Fruit fly (Drosophila melanogaster) whole organism, wandering third instar larva: ENCODE measurements around the gene CG46508.
"Not testable (repeated sequence)": the region's sequence is repeated elsewhere in the genome, so short reads cannot be mapped to it uniquely, and the experiment has no call there.

ENCODE experiments used
- Dif ChIP-seq: fragments of 200-275, 200-300 bp; sonication (Bioruptor generic); optimal IDR thresholded peaks from 2 replicates; lab custom pipeline; 2018; ENCODE audit warnings: missing biosample characterization, missing genetic modification characterization; ENCODE audit not compliant: partially characterized antibody
- GATAd ChIP-seq: sonication (Bioruptor generic); optimal IDR thresholded peaks from 2 replicates; lab custom pipeline; 2016; ENCODE audit warnings: missing biosample characterization, missing genetic modification characterization
- HLH106 ChIP-seq: fragments of 200-800 bp; optimal IDR thresholded peaks from 3 replicates; lab custom pipeline; 2019; ENCODE audit warnings: missing biosample characterization, mild to moderate bottlenecking, missing genetic modification characterization, moderate library complexity
- Hr78 ChIP-seq: fragments of >200 bp; optimal IDR thresholded peaks from 2 replicates; lab custom pipeline; 2017; ENCODE audit warnings: missing biosample characterization, missing genetic modification characterization
- Myc ChIP-seq: fragments of >200 bp; optimal IDR thresholded peaks from 2 replicates; lab custom pipeline; 2017
- Rel ChIP-seq, 2 experiments: fragments of 200-800 bp; sonication (Bioruptor generic) in 1 of 2; optimal IDR thresholded peaks; 2 replicates in 1 of 2; 3 replicates in 1 of 2; lab custom pipeline; 2016 to 2019; ENCODE audit warnings: mild to moderate bottlenecking in 2 of 2, missing biosample characterization in 2 of 2, missing genetic modification characterization in 2 of 2, moderate library complexity in 1 of 2
- br ChIP-seq: fragments of 200-800 bp; sonication (Bioruptor generic); optimal IDR thresholded peaks from 2 replicates; lab custom pipeline; 2016; ENCODE audit warnings: missing biosample characterization, missing genetic modification characterization
- brk ChIP-seq: fragments of 200-800 bp; sonication (Bioruptor generic); optimal IDR thresholded peaks from 2 replicates; lab custom pipeline; 2016; ENCODE audit warnings: missing biosample characterization, mild to moderate bottlenecking, missing genetic modification characterization
- dl ChIP-seq, 2 experiments: fragments of 175-275, 200-275 bp in 1 of 2; fragments of 200-275 bp in 1 of 2; sonication (Bioruptor generic); optimal IDR thresholded peaks; lab custom pipeline; 2018; ENCODE audit warnings: mild to moderate bottlenecking in 2 of 2, missing biosample characterization in 2 of 2, missing genetic modification characterization in 2 of 2, moderate library complexity in 2 of 2; ENCODE audit not compliant: partially characterized antibody in 2 of 2, insufficient read depth in 1 of 2
- dsf ChIP-seq: sonication (Bioruptor generic); optimal IDR thresholded peaks from 2 replicates; lab custom pipeline; 2016; ENCODE audit warnings: missing biosample characterization, missing genetic modification characterization, borderline replicate concordance
- foxo ChIP-seq, 2 experiments: fragments of 200-800 bp; sonication (Bioruptor generic); optimal IDR thresholded peaks; 2 replicates in 1 of 2; 3 replicates in 1 of 2; lab custom pipeline; 2016 to 2017; ENCODE audit warnings: missing biosample characterization in 2 of 2, missing genetic modification characterization in 2 of 2
- lola ChIP-seq: fragments of >200 bp; optimal IDR thresholded peaks from 2 replicates; lab custom pipeline; 2017; ENCODE audit warnings: missing biosample characterization, missing genetic modification characterization
- rgr ChIP-seq: fragments of 200-800 bp; sonication (Bioruptor generic); optimal IDR thresholded peaks from 3 replicates; lab custom pipeline; 2016; ENCODE audit warnings: missing biosample characterization, mild to moderate bottlenecking, missing genetic modification characterization
- tai ChIP-seq: sonication (Bioruptor generic); optimal IDR thresholded peaks from 2 replicates; lab custom pipeline; 2016; ENCODE audit warnings: missing biosample characterization, missing genetic modification characterization
- usp ChIP-seq: fragments of >200 bp; optimal IDR thresholded peaks from 2 replicates; lab custom pipeline; 2017; ENCODE audit warnings: missing biosample characterization, missing genetic modification characterization

CG46508 gene

DNA sequence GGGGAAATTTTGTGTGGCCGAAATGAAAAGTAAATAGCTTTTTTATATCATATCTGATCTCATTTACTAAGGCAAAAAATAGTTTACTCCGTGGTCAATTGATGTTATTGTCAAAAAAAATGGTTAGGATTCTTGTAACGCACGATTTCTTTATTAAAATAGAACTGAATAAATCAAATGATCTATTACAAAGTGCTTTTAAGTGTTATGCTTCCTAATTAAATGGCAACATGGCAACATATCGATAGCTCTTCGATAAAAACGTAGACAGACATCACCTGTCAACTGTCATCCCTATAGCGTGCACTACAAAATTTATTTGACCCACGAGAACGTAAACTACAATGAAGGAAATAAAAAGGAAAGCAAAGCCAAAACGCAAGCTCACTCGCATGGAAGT is 19.6 kb downstream of the CG46508 start, which contains the start of gene CG46512:
Gene CG46512, plus strand, starts transcription at position 301 of the 400 bp plus-strand sequence.
- TF ChIP-seq usp (GFP tag; lab: Kevin White, UChicago); dl (GFP tag; optimal IDR thresholded peaks at IDR 0.05; lab: Kevin White, UChicago; ENCODE audit: insufficient read depth in 1 of 2, partially characterized antibody in 2 of 2); Myc (lab: Kevin White, UChicago): not testable (repeated sequence)

DNA sequence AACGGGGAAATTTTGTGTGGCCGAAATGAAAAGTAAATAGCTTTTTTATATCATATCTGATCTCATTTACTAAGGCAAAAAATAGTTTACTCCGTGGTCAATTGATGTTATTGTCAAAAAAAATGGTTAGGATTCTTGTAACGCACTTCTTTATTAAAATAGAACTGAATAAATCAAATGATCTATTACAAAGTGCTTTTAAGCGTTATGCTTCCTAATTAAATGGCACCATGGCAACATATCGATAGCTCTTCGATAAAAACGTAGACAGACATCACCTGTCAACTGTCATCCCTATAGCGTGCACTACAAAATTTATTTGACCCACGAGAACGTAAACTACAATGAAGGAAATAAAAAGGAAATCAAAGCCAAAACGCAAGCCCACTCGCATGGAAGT is 24.5 kb downstream of the CG46508 start, which contains the start of gene CG46513:
Gene CG46513, plus strand, starts transcription at position 301 of the 400 bp plus-strand sequence.
- TF ChIP-seq lola (GFP tag; lab: Kevin White, UChicago); HLH106; tai: not testable (repeated sequence)

DNA sequence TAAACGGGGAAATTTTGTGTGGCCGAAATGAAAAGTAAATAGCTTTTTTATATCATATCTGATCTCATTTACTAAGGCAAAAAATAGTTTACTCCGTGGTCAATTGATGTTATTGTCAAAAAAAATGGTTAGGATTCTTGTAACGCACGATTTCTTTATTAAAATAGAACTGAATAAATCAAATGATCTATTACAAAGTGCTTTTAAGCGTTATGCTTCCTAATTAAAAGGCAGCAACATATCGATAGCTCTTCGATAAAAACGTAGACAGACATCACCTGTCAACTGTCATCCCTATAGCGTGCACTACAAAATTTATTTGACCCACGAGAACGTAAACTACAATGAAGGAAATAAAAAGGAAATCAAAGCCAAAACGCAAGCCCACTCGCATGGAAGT is 29.4 kb downstream of the CG46508 start, which contains the start of gene CG46514:
Gene CG46514, plus strand, starts transcription at position 301 of the 400 bp plus-strand sequence.
- TF ChIP-seq Myc (lab: Kevin White, UChicago); dsf; br (GFP tag; lab: Kevin White, UChicago): not testable (repeated sequence)

DNA sequence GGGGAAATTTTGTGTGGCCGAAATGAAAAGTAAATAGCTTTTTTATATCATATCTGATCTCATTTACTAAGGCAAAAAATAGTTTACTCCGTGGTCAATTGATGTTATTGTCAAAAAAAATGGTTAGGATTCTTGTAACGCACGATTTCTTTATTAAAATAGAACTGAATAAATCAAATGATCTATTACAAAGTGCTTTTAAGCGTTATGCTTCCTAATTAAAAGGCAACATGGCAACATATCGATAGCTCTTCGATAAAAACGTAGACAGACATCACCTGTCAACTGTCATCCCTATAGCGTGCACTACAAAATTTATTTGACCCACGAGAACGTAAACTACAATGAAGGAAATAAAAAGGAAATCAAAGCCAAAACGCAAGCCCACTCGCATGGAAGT is 34.4 kb downstream of the CG46508 start, which contains the start of gene CG46515:
Gene CG46515, plus strand, starts transcription at position 301 of the 400 bp plus-strand sequence.
- not testable (repeated sequence) for TF ChIP-seq GATAd; rgr (GFP tag; lab: Kevin White, UChicago); Rel (GFP tag; optimal IDR thresholded peaks at IDR 0.05; lab: Kevin White, UChicago); Rel (tag; optimal IDR thresholded peaks at IDR 0.05; lab: Kevin White, UChicago)

DNA sequence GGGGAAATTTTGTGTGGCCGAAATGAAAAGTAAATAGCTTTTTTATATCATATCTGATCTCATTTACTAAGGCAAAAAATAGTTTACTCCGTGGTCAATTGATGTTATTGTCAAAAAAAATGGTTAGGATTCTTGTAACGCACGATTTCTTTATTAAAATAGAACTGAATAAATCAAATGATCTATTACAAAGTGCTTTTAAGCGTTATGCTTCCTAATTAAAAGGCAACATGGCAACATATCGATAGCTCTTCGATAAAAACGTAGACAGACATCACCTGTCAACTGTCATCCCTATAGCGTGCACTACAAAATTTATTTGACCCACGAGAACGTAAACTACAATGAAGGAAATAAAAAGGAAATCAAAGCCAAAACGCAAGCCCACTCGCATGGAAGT is 44.6 kb downstream of the CG46508 start, which contains the start of gene CG46516:
Gene CG46516, plus strand, starts transcription at position 301 of the 400 bp plus-strand sequence.
- TF ChIP-seq br (GFP tag; lab: Kevin White, UChicago); Hr78 (GFP tag; lab: Kevin White, UChicago); tai: not testable (repeated sequence)

DNA sequence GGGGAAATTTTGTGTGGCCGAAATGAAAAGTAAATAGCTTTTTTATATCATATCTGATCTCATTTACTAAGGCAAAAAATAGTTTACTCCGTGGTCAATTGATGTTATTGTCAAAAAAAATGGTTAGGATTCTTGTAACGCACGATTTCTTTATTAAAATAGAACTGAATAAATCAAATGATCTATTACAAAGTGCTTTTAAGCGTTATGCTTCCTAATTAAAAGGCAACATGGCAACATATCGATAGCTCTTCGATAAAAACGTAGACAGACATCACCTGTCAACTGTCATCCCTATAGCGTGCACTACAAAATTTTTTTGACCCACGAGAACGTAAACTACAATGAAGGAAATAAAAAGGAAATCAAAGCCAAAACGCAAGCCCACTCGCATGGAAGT is 49.6 kb downstream of the CG46508 start, which contains the start of gene CG46517:
Gene CG46517, plus strand, starts transcription at position 301 of the 400 bp plus-strand sequence.
- TF ChIP-seq brk (GFP tag; lab: Kevin White, UChicago); Dif; foxo (GFP tag; optimal IDR thresholded peaks at IDR 0.05; lab: Kevin White, UChicago): not testable (repeated sequence)
